Worm (Caenorhabditis elegans) whole organism, late embryonic: Measurements from ENCODE around the gene F54H12.4.

Experiments used
- F13H6.1 ChIP-seq: sonication (generic microtip); optimal IDR thresholded peaks from 2 replicates; lab custom pipeline; 2016; ENCODE audit warnings: missing genetic modification characterization, missing compliant biosample characterization
- gmeb-2 ChIP-seq: sonication (generic microtip); optimal IDR thresholded peaks from 2 replicates; lab custom pipeline; 2016; ENCODE audit warnings: missing genetic modification characterization, inconsistent platforms, missing compliant biosample characterization
- pha-4 ChIP-seq: fragments of 150-350 bp; optimal IDR thresholded peaks from 2 replicates; lab custom pipeline; 2018; ENCODE audit warnings: missing biosample characterization, missing genetic modification reagents, missing genetic modification characterization

ce11 chrIII:7928549-7929129, 33.9 kb downstream of the F54H12.4 start, which contains the start of the genes C29E4.13 and npp-15:
- TF ChIP-seq pha-4 (tag; lab: Kevin White, UChicago) (no peak), gmeb-2 (tag; lab: Kevin White, UChicago) (no peak), F13H6.1 (no peak)
